Worm (Caenorhabditis elegans) whole organism, mixed stage, embryonic: ENCODE data around the gene gst-1.
A peak's percentile ranks its signal among the peaks of the same experiment; 100 is the strongest.

Experiments
- M03D4.4 ChIP-seq: sonication (generic microtip); optimal IDR thresholded peaks from 2 replicates; lab custom pipeline; 2017; ENCODE audit warnings: mild to moderate bottlenecking, missing genetic modification characterization, missing compliant biosample characterization
- bed-3 ChIP-seq: fragments of 200-800 bp; sonication (Bioruptor generic); optimal IDR thresholded peaks from 3 replicates; lab custom pipeline; 2018; ENCODE audit warnings: mild to moderate bottlenecking, missing genetic modification characterization, moderate library complexity, missing compliant biosample characterization
- blmp-1 ChIP-seq: fragments of 150-350 bp; optimal IDR thresholded peaks from 2 replicates; lab custom pipeline; 2014; ENCODE audit warnings: missing biosample characterization, missing genetic modification characterization
- ceh-39 ChIP-seq: fragments of 150-350 bp; optimal IDR thresholded peaks from 2 replicates; lab custom pipeline; 2014; ENCODE audit warnings: missing biosample characterization, missing genetic modification characterization
- ceh-43 ChIP-seq: fragments of 200-800 bp; sonication (Bioruptor generic); optimal IDR thresholded peaks from 2 replicates; lab custom pipeline; 2018; ENCODE audit warnings: mild to moderate bottlenecking, missing genetic modification characterization, moderate library complexity, missing compliant biosample characterization
- ces-1 ChIP-seq: fragments of 150-350 bp; optimal IDR thresholded peaks from 2 replicates; lab custom pipeline; 2014; ENCODE audit warnings: missing biosample characterization, missing genetic modification reagents, missing genetic modification characterization
- cnd-1 ChIP-seq: fragments of 200-800 bp; sonication (Bioruptor generic); optimal IDR thresholded peaks from 2 replicates; lab custom pipeline; 2018; ENCODE audit warnings: mild to moderate bottlenecking, missing genetic modification characterization, missing compliant biosample characterization
- drap-1 ChIP-seq: fragments of 200-800 bp; sonication (Bioruptor generic); optimal IDR thresholded peaks from 3 replicates; lab custom pipeline; 2018; ENCODE audit warnings: mild to moderate bottlenecking, missing genetic modification characterization, missing compliant biosample characterization
- elt-1 ChIP-seq: sonication (generic microtip); optimal IDR thresholded peaks from 2 replicates; lab custom pipeline; 2017; ENCODE audit warnings: missing genetic modification characterization, mild to moderate bottlenecking, missing compliant biosample characterization, antibody characterized with exemption, moderate library complexity, borderline replicate concordance; ENCODE audit not compliant: insufficient read depth
- elt-3 ChIP-seq: fragments of 150-350 bp; optimal IDR thresholded peaks from 2 replicates; lab custom pipeline; 2014; ENCODE audit warnings: missing biosample characterization, missing genetic modification characterization
- flh-1 ChIP-seq: fragments of 200-800 bp; sonication (Bioruptor generic); optimal IDR thresholded peaks from 2 replicates; lab custom pipeline; 2018; ENCODE audit warnings: mild to moderate bottlenecking, missing genetic modification characterization, moderate library complexity, missing compliant biosample characterization
- ham-2 ChIP-seq: fragments of 200-800 bp; sonication (Bioruptor generic); optimal IDR thresholded peaks from 2 replicates; lab custom pipeline; 2018; ENCODE audit warnings: mild to moderate bottlenecking, missing genetic modification characterization, missing compliant biosample characterization
- hlh-1 ChIP-seq: fragments of 150-350 bp; optimal IDR thresholded peaks from 2 replicates; lab custom pipeline; 2014; ENCODE audit warnings: missing biosample characterization, missing genetic modification reagents, missing genetic modification characterization
- lin-32 ChIP-seq: fragments of 200-800 bp; sonication (Bioruptor generic); optimal IDR thresholded peaks from 2 replicates; lab custom pipeline; 2018; ENCODE audit warnings: mild to moderate bottlenecking, missing genetic modification characterization, missing compliant biosample characterization
- lsy-2 ChIP-seq: fragments of 150-350 bp; optimal IDR thresholded peaks from 2 replicates; lab custom pipeline; 2014; ENCODE audit warnings: missing biosample characterization, missing genetic modification characterization
- mab-5 ChIP-seq: fragments of 150-350 bp; optimal IDR thresholded peaks from 2 replicates; lab custom pipeline; 2014; ENCODE audit warnings: missing biosample characterization, missing genetic modification characterization
- mep-1 ChIP-seq: fragments of 150-350 bp; optimal IDR thresholded peaks from 2 replicates; lab custom pipeline; 2017; ENCODE audit warnings: missing biosample characterization, missing genetic modification reagents, missing genetic modification characterization, inconsistent platforms
- mls-2 ChIP-seq: sonication (generic microtip); optimal IDR thresholded peaks from 2 replicates; lab custom pipeline; 2016; ENCODE audit warnings: mild to moderate bottlenecking, missing genetic modification characterization, moderate library complexity, missing compliant biosample characterization
- nhr-12 ChIP-seq: fragments of 150-350 bp; optimal IDR thresholded peaks from 2 replicates; lab custom pipeline; 2014; ENCODE audit warnings: missing biosample characterization, missing genetic modification characterization
- nhr-237 ChIP-seq: fragments of 150-350 bp; optimal IDR thresholded peaks from 2 replicates; lab custom pipeline; 2014; ENCODE audit warnings: missing biosample characterization, missing genetic modification characterization
- nhr-28 ChIP-seq: fragments of 150-350 bp; optimal IDR thresholded peaks from 2 replicates; lab custom pipeline; 2014; ENCODE audit warnings: missing biosample characterization, missing genetic modification characterization
- nhr-76 ChIP-seq: sonication (generic microtip); optimal IDR thresholded peaks from 2 replicates; lab custom pipeline; 2017; ENCODE audit warnings: missing biosample characterization, missing genetic modification characterization
- pha-4 ChIP-seq: fragments of 150-350 bp; optimal IDR thresholded peaks from 2 replicates; lab custom pipeline; 2018; ENCODE audit warnings: missing biosample characterization, missing genetic modification reagents, missing genetic modification characterization
- sem-2 ChIP-seq: fragments of 200-800 bp; sonication (Bioruptor generic); optimal IDR thresholded peaks from 2 replicates; lab custom pipeline; 2018; ENCODE audit warnings: mild to moderate bottlenecking, missing genetic modification characterization, missing compliant biosample characterization
- snpc-4 ChIP-seq: fragments of 150-350 bp; optimal IDR thresholded peaks from 2 replicates; lab custom pipeline; 2014; ENCODE audit warnings: missing biosample characterization, missing genetic modification characterization
- sptf-1 ChIP-seq: sonication (generic microtip); optimal IDR thresholded peaks from 2 replicates; lab custom pipeline; 2017; ENCODE audit warnings: mild to moderate bottlenecking, missing genetic modification characterization, moderate library complexity, missing compliant biosample characterization
- tbx-8 ChIP-seq: fragments of 200-800 bp; sonication (Bioruptor generic); optimal IDR thresholded peaks from 2 replicates; lab custom pipeline; 2018; ENCODE audit warnings: mild to moderate bottlenecking, missing genetic modification characterization, moderate library complexity, missing compliant biosample characterization
- unc-120 ChIP-seq: sonication (generic microtip); optimal IDR thresholded peaks from 2 replicates; lab custom pipeline; 2017; ENCODE audit warnings: missing genetic modification characterization, missing compliant biosample characterization; ENCODE audit not compliant: poor library complexity, severe bottlenecking
- unc-39 ChIP-seq: fragments of 150-350 bp; optimal IDR thresholded peaks from 2 replicates; lab custom pipeline; 2014; ENCODE audit warnings: missing biosample characterization, missing genetic modification characterization
- unc-62 ChIP-seq: fragments of 150-350 bp; optimal IDR thresholded peaks from 2 replicates; lab custom pipeline; 2014; ENCODE audit warnings: missing biosample characterization, missing genetic modification reagents, missing genetic modification characterization
- zip-8 ChIP-seq: fragments of 150-350 bp; optimal IDR thresholded peaks from 2 replicates; lab custom pipeline; 2014; ENCODE audit warnings: missing biosample characterization, missing genetic modification characterization
- ztf-11 ChIP-seq: fragments of 150-350 bp; optimal IDR thresholded peaks from 2 replicates; lab custom pipeline; 2014; ENCODE audit warnings: missing biosample characterization, missing genetic modification characterization

Gene gst-1

DNA sequence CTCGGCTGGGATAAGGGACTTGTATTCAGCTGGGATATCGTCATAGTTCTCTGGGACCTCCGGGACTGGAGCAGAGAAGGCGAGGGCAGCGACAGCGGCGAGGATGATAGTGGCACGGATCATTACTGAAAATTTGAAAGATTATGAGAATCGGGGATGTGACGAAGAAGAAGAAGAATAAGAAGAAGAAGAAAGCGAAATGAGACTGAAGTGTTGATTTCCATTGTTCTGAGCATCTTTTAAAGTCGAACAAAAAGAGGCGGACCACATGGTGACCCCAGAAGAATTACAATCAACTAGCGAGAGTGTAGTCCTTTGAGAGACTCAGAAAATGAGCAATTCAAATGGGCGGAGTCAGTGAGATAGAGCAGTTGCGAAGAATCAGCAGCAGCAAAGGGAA is 21.9 kb downstream of the gst-1 start, which contains the start of gene far-1:
Gene far-1, minus strand, starts transcription at position 125 of the 400 bp plus-strand sequence.
- TF ChIP-seq M03D4.4 (tag; lab: Kevin White, UChicago) (peak; percentile 8), tbx-8 (no peak), unc-120 (tag; lab: Kevin White, UChicago) (peak; percentile 63), hlh-1 (tag; lab: Kevin White, UChicago) (peak; percentile 57), ceh-39 (tag; lab: Kevin White, UChicago) (no peak), unc-62 (GFP tag; lab: Kevin White, UChicago) (peak; percentile 58), pha-4 (tag; lab: Kevin White, UChicago) (no peak), mls-2 (tag; lab: Kevin White, UChicago) (no peak), elt-3 (no peak), sem-2 (GFP tag; lab: Kevin White, UChicago) (no peak), mab-5 (tag; lab: Kevin White, UChicago) (no peak), ham-2 (GFP tag; lab: Kevin White, UChicago) (no peak), flh-1 (GFP tag; lab: Kevin White, UChicago) (no peak), unc-39 (no peak), snpc-4 (tag; lab: Kevin White, UChicago) (no peak), zip-8 (tag; lab: Kevin White, UChicago) (no peak), bed-3 (GFP tag; lab: Kevin White, UChicago) (no peak), ztf-11 (tag; lab: Kevin White, UChicago) (no peak), sptf-1 (tag; lab: Kevin White, UChicago) (no peak), nhr-76 (no peak), cnd-1 (tag; lab: Kevin White, UChicago) (no peak), mep-1 (tag; lab: Kevin White, UChicago) (no peak), blmp-1 (no peak)
- TF ChIP-seq, all 35 proteins: peak for 4

DNA sequence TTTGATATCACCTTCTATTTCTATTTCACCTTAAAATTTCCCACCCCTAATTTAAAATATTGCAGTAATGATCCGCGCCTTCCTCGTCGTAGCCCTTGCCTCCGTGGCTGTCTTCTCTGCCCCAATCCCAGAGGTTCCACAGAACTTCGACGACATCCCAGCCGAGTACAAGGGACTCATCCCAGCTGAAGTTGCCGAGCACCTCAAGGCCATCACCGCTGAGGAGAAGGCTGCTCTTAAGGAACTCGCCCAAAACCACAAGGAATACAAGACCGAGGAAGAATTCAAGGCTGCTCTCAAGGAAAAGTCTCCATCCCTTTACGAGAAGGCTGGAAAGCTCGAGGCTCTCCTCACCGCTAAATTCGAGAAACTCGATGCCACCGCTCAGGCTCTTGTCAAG is 22.6 kb downstream of the gst-1 start, which contains the start of gene far-2:
Gene far-2, plus strand, starts transcription at position 66 of the 400 bp plus-strand sequence.
- no peak for TF ChIP-seq unc-62 (GFP tag; lab: Kevin White, UChicago)
- no peak for TF ChIP-seq mls-2 (tag; lab: Kevin White, UChicago)
- no peak for TF ChIP-seq ceh-43 (GFP tag; lab: Kevin White, UChicago)
- TF ChIP-seq nhr-237 (tag; lab: Kevin White, UChicago): no peak
- TF ChIP-seq unc-120 (tag; lab: Kevin White, UChicago): no peak
- TF ChIP-seq nhr-28 (tag; lab: Kevin White, UChicago): no peak
- TF ChIP-seq ceh-39 (tag; lab: Kevin White, UChicago): no peak

DNA sequence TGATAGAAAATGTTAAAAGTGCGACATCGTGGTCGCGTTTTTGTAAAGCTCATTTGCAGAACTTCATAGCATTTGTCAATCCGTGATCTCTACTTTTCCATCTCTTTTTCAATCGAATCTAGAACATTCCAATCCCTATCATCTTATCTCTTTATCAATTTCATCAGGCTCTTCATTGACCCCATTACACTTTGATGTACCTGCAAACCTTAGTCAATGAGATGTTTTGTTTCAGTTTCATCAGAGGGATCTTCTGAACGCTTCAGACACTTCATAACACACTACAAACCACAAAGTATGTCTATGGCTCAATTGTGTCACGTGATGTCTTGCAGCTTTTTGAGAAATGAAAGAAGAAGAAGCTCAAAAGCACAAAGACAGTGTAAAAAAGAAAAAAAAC is 24.0 kb downstream of the gst-1 start:
- peak; percentile 55 for TF ChIP-seq unc-120 (tag; lab: Kevin White, UChicago)
- peak; percentile 54 for TF ChIP-seq unc-62 (GFP tag; lab: Kevin White, UChicago)
- TF ChIP-seq blmp-1: no peak

DNA sequence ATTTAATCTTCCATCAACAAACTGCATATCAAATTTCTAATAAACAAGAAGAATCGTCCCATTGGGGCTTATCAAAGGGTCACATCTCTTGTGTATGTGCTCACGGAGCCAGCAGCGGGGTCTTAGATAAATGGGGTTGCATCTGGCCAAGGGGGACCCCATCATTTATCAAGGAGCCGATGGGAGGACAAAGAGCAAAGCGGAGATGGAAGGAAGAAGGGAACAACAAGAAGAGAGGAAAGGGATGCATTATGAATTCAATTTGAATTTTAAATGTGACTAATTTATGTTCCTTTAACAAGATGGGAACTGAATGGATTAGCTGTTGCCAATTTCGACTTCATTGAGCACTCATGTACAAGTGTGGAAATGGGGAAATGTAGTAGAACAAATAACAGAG is 25.2 kb downstream of the gst-1 start:
- TF ChIP-seq ces-1 (GFP tag; lab: Kevin White, UChicago) (peak; percentile 98), nhr-237 (tag; lab: Kevin White, UChicago) (no peak), zip-8 (tag; lab: Kevin White, UChicago) (no peak), unc-39 (no peak), mab-5 (tag; lab: Kevin White, UChicago) (peak; percentile 75), hlh-1 (tag; lab: Kevin White, UChicago) (no peak), mls-2 (tag; lab: Kevin White, UChicago) (peak; percentile 26), unc-62 (GFP tag; lab: Kevin White, UChicago) (peak; percentile 11), lin-32 (GFP tag; lab: Kevin White, UChicago) (no peak), unc-120 (tag; lab: Kevin White, UChicago) (peak; percentile 65), nhr-76 (no peak), cnd-1 (tag; lab: Kevin White, UChicago) (no peak)

DNA sequence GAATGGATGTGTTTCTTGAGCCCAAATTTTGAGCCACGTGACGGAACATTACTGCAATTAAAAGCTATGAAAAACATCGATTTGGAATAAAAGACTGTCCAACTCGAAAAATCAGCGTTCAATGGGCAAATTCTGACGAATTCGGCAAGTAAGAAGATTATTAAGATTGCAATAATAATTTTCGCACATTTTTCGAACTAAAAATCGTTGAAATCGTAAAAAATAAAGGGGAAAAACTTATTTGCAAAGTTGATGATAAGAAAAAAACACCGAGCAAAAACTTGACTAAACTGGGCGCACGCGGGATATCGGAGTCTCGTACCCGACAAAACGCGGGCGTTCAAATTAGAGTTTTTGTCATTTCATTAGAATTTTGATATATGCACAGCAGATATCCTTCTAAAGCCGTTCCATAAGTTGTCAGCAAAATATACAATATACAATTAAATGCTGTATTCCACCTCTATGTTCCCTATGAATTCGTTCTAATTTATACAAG is 30.2 kb downstream of the gst-1 start, which contains the start of the genes mccc-2 and mrpl-44:
Gene mccc-2, minus strand, starts transcription at position 51 of the 499 bp plus-strand sequence.
Gene mrpl-44, minus strand, starts transcription at position 51 of the 499 bp plus-strand sequence.
- TF ChIP-seq bed-3 (GFP tag; lab: Kevin White, UChicago) (no peak), nhr-237 (tag; lab: Kevin White, UChicago) (no peak), elt-1 (tag; lab: Kevin White, UChicago) (no peak), lin-32 (GFP tag; lab: Kevin White, UChicago) (no peak), nhr-12 (tag; lab: Kevin White, UChicago) (no peak), lsy-2 (tag; lab: Kevin White, UChicago) (no peak), ces-1 (GFP tag; lab: Kevin White, UChicago) (no peak), tbx-8 (no peak), drap-1 (GFP tag; lab: Kevin White, UChicago) (no peak), sem-2 (GFP tag; lab: Kevin White, UChicago) (no peak), sptf-1 (tag; lab: Kevin White, UChicago) (no peak), ceh-43 (GFP tag; lab: Kevin White, UChicago) (no peak), unc-39 (no peak), ceh-39 (tag; lab: Kevin White, UChicago) (no peak), ham-2 (GFP tag; lab: Kevin White, UChicago) (no peak), nhr-76 (no peak)
- TF ChIP-seq, all 35 proteins: peak for 0
